Fruit fly (Drosophila melanogaster): ENCODE data around the gene Mnn1.

Gene Mnn1

DNA sequence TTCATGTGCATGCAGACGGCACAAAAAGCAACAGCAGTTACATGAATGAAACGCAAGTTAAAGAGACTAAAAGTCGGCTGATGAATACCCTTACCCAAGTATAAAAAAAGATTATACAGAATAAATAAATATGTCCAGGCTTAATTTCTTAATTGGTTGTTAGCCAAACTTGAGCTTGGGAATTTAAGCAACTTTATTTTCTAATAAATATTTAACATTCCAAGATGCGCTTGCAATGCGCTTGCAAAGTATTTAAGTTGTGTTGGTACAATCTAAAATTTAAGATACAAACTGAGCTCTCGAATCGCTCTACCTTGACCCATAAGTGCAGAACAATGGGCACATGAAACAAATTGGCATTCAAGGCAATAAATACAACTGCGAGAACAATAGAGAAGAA, 51.8 kb downstream of the Mnn1 start:
- TF ChIP-seq CG17801 (GFP tag; optimal IDR thresholded peaks at IDR 0.05; ENCODE audit: partially characterized antibody) = no peak

DNA sequence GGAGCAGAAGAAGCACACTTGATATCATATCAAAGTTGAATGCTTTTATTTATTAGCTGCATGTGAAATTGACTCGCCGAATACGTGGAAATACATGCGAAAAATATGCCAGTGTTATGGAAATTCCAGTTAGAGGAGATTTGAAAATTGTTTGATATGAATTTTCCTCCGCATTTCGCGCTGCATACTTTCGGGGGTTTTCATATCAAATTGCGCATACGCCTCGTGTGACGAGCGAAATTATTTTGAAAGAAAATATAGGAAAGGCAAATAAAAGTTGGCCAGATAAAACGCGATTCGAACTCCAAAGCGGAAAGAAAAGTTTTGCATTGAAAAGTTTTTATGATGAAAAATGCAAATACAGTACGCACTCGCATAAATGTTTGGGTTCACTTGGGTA, 54.2 kb downstream of the Mnn1 start:
- TF ChIP-seq CG17801 (GFP tag; optimal IDR thresholded peaks at IDR 0.05; ENCODE audit: partially characterized antibody) = no peak
